Worm (Caenorhabditis elegans): ENCODE results near the gene C05C8.8.

ce11 chrV:7255095-7255494 is at the start of gene C05C8.8:
- TF ChIP-seq ztf-11 (tag; optimal IDR thresholded peaks at IDR 0.05) (no peak), ceh-82 (tag; optimal IDR thresholded peaks at IDR 0.05) (no peak), mml-1 (tag; optimal IDR thresholded peaks at IDR 0.05) (no peak), nfya-1 (tag; optimal IDR thresholded peaks at IDR 0.05; ENCODE audit: insufficient read depth) (no peak), nhr-76 (tag; optimal IDR thresholded peaks at IDR 0.05) (no peak), ZK546.5 (tag; optimal IDR thresholded peaks at IDR 0.05) (no peak), ama-1 (optimal IDR thresholded peaks at IDR 0.05) (no peak), sea-2 (GFP tag; optimal IDR thresholded peaks at IDR 0.05) (no peak), mdl-1 (tag; optimal IDR thresholded peaks at IDR 0.05) (no peak), jun-1 (tag; optimal IDR thresholded peaks at IDR 0.05) (no peak), lsy-12 (tag; optimal IDR thresholded peaks at IDR 0.05) (no peak), lin-39 (tag; optimal IDR thresholded peaks at IDR 0.05) (no peak)
